Fruit fly (Drosophila melanogaster) whole organism, embryonic: ENCODE measurements around the gene CG14657.

Experiments
- Atf-2 ChIP-seq: fragments of 200-800 bp; sonication (Bioruptor generic); optimal IDR thresholded peaks from 2 replicates; lab custom pipeline; 2016; ENCODE audit warnings: missing biosample characterization, missing genetic modification characterization
- Atf6 ChIP-seq: fragments of 200-800 bp; sonication (Bioruptor generic); IDR thresholded peaks from 2 replicates; pipeline ENCODE4 v1.3.6; 2022; ENCODE audit warnings: missing biosample characterization, missing genetic modification characterization
- CG10147 ChIP-seq: fragments of 200-800 bp; sonication (Bioruptor generic); optimal IDR thresholded peaks from 2 replicates; lab custom pipeline; 2019; ENCODE audit warnings: missing biosample characterization, mild to moderate bottlenecking, missing genetic modification characterization, moderate library complexity
- CG10209 ChIP-seq: fragments of 200-800 bp; sonication (Bioruptor generic); optimal IDR thresholded peaks from 3 replicates; lab custom pipeline; 2017; ENCODE audit warnings: missing biosample characterization, mild to moderate bottlenecking, missing genetic modification characterization, missing genetic modification reagents
- CG11398 ChIP-seq: fragments of 200-800 bp; sonication (Bioruptor generic); optimal IDR thresholded peaks from 2 replicates; lab custom pipeline; 2016; ENCODE audit warnings: missing biosample characterization, missing genetic modification characterization
- CG11504 ChIP-seq: fragments of 200-800 bp; sonication (Bioruptor generic); optimal IDR thresholded peaks from 3 replicates; lab custom pipeline; 2019; ENCODE audit warnings: missing biosample characterization, mild to moderate bottlenecking, missing genetic modification characterization, moderate library complexity
- CG12155 ChIP-seq: fragments of 200-800 bp; sonication (Bioruptor generic); optimal IDR thresholded peaks from 3 replicates; lab custom pipeline; 2016; ENCODE audit warnings: missing biosample characterization, missing genetic modification characterization
- CG13624 ChIP-seq: fragments of 200-800 bp; sonication (Bioruptor generic); optimal IDR thresholded peaks from 2 replicates; lab custom pipeline; 2016; ENCODE audit warnings: missing biosample characterization, missing genetic modification characterization
- CG14860 ChIP-seq: fragments of 200-800 bp; sonication (Bioruptor generic); IDR thresholded peaks from 3 replicates; pipeline ENCODE4 v1.3.6; 2022; ENCODE audit warnings: missing biosample characterization, missing genetic modification characterization; ENCODE audit not compliant: partially characterized antibody
- CG15269 ChIP-seq: fragments of 200-800 bp; sonication (Bioruptor generic); optimal IDR thresholded peaks from 2 replicates; lab custom pipeline; 2018; ENCODE audit warnings: missing biosample characterization, mild to moderate bottlenecking, missing genetic modification characterization, moderate library complexity
- CG1529 ChIP-seq: fragments of 200-800 bp; sonication (Bioruptor generic); optimal IDR thresholded peaks from 3 replicates; lab custom pipeline; 2018; ENCODE audit warnings: missing biosample characterization, missing genetic modification characterization
- CG17802 ChIP-seq: fragments of 200-800 bp; sonication (Bioruptor generic); optimal IDR thresholded peaks from 2 replicates; lab custom pipeline; 2018; ENCODE audit warnings: missing biosample characterization, mild to moderate bottlenecking, missing genetic modification characterization, moderate library complexity
- CG18262 ChIP-seq: fragments of 200-800 bp; optimal IDR thresholded peaks from 3 replicates; lab custom pipeline; 2019; ENCODE audit warnings: missing biosample characterization, mild to moderate bottlenecking, missing genetic modification characterization, moderate library complexity
- CG2889 ChIP-seq: fragments of 200-800 bp; sonication (Bioruptor generic); IDR thresholded peaks from 3 replicates; pipeline ENCODE4 v1.3.6; 2022; ENCODE audit warnings: missing biosample characterization, missing genetic modification characterization
- CG3163 ChIP-seq: fragments of 200-800 bp; sonication (Bioruptor generic); optimal IDR thresholded peaks from 3 replicates; lab custom pipeline; 2016; ENCODE audit warnings: missing biosample characterization, missing genetic modification characterization
- CG32532 ChIP-seq: fragments of 200-800 bp; sonication (Bioruptor generic); IDR thresholded peaks from 2 replicates; pipeline ENCODE4 v1.3.6; 2022; ENCODE audit warnings: missing biosample characterization, missing genetic modification characterization
- CG32767 ChIP-seq: fragments of 200-800 bp; sonication (Bioruptor generic); IDR thresholded peaks from 2 replicates; pipeline ENCODE4 v1.3.6; 2022; ENCODE audit warnings: missing biosample characterization, missing genetic modification characterization
- CG32772 ChIP-seq: fragments of 200-800 bp; sonication (Bioruptor generic); IDR thresholded peaks from 2 replicates; pipeline ENCODE4 v1.3.6; 2022; ENCODE audit warnings: missing biosample characterization, missing genetic modification characterization
- CG34422 ChIP-seq: fragments of 200-800 bp; sonication (Bioruptor generic); IDR thresholded peaks from 3 replicates; pipeline ENCODE4 v1.3.6; 2022; ENCODE audit warnings: missing biosample characterization, missing genetic modification characterization
- CG3838 ChIP-seq: fragments of 200-800 bp; sonication (Bioruptor generic); optimal IDR thresholded peaks from 3 replicates; lab custom pipeline; 2016; ENCODE audit warnings: missing biosample characterization, missing genetic modification characterization
- CG42726 ChIP-seq: fragments of 200-800 bp; sonication (Bioruptor generic); IDR thresholded peaks from 2 replicates; pipeline ENCODE4 v1.3.6; 2022; ENCODE audit warnings: missing biosample characterization, missing genetic modification characterization; ENCODE audit not compliant: partially characterized antibody
- CG4328 ChIP-seq: fragments of 200-800 bp; sonication (Bioruptor generic); optimal IDR thresholded peaks from 3 replicates; lab custom pipeline; 2017; ENCODE audit warnings: missing biosample characterization, missing genetic modification reagents, missing genetic modification characterization
- CG6683 ChIP-seq: fragments of 200-800 bp; sonication (Bioruptor generic); optimal IDR thresholded peaks from 2 replicates; lab custom pipeline; 2017; ENCODE audit warnings: missing biosample characterization, mild to moderate bottlenecking, missing genetic modification characterization, missing genetic modification reagents
- CG8290 ChIP-seq, 3 experiments: fragments of 200-800 bp; sonication (Bioruptor generic); optimal IDR thresholded peaks; 2 replicates each; lab custom pipeline; 2016 to 2019; ENCODE audit warnings: missing biosample characterization in 3 of 3, missing genetic modification characterization in 3 of 3, mild to moderate bottlenecking in 2 of 3, moderate library complexity in 1 of 3
- CG8478 ChIP-seq: fragments of >200 bp; optimal IDR thresholded peaks from 2 replicates; lab custom pipeline; 2018
- Dfd ChIP-seq, 2 experiments: fragments of >200 bp; optimal IDR thresholded peaks; 2 replicates each; lab custom pipeline; 2017; ENCODE audit warnings: missing biosample characterization in 2 of 2, missing genetic modification characterization in 2 of 2
- Fer1 ChIP-seq: fragments of 200-800 bp; sonication (Bioruptor generic); optimal IDR thresholded peaks from 2 replicates; lab custom pipeline; 2017; ENCODE audit warnings: missing biosample characterization, mild to moderate bottlenecking, missing genetic modification characterization
- Hey ChIP-seq: fragments of 200-800 bp; sonication (Bioruptor generic); optimal IDR thresholded peaks from 3 replicates; lab custom pipeline; 2018; ENCODE audit warnings: missing biosample characterization, mild to moderate bottlenecking, missing genetic modification characterization
- MTF-1 ChIP-seq: fragments of 200-800 bp; sonication (Bioruptor generic); optimal IDR thresholded peaks from 2 replicates; lab custom pipeline; 2018; ENCODE audit warnings: missing biosample characterization, mild to moderate bottlenecking, missing genetic modification characterization, borderline replicate concordance
- Mad ChIP-seq: fragments of 200-800 bp; sonication (Bioruptor generic); optimal IDR thresholded peaks from 2 replicates; lab custom pipeline; 2016; ENCODE audit warnings: missing biosample characterization, missing genetic modification characterization
- Myb ChIP-seq: fragments of 200-800 bp; sonication (Bioruptor generic); optimal IDR thresholded peaks from 2 replicates; lab custom pipeline; 2016; ENCODE audit warnings: missing biosample characterization, missing genetic modification characterization
- Optix ChIP-seq: fragments of 200-800 bp; sonication (Bioruptor generic); IDR thresholded peaks from 3 replicates; pipeline ENCODE4 v1.3.6; 2022; ENCODE audit warnings: missing biosample characterization, missing genetic modification characterization
- Poxn ChIP-seq: fragments of 200-800 bp; sonication (Bioruptor generic); IDR thresholded peaks from 2 replicates; pipeline ENCODE4 v1.3.6; 2022; ENCODE audit warnings: missing biosample characterization, missing genetic modification characterization
- abd-A ChIP-seq: fragments of 200-800 bp; sonication (Bioruptor generic); optimal IDR thresholded peaks from 3 replicates; lab custom pipeline; 2019; ENCODE audit warnings: missing biosample characterization, mild to moderate bottlenecking, missing genetic modification characterization, moderate library complexity
- bowl ChIP-seq: fragments of 200-800 bp; sonication (Bioruptor generic); IDR thresholded peaks from 2 replicates; pipeline ENCODE4 v1.3.6; 2022; ENCODE audit warnings: missing biosample characterization, missing genetic modification characterization
- chif ChIP-seq, 2 experiments: fragments of 200-800 bp; sonication (Bioruptor generic); optimal IDR thresholded peaks; 3 replicates each; lab custom pipeline; 2016; ENCODE audit warnings: missing biosample characterization in 2 of 2, missing genetic modification characterization in 2 of 2
- fd3F ChIP-seq: fragments of 200-800 bp; sonication (Bioruptor generic); optimal IDR thresholded peaks from 2 replicates; lab custom pipeline; 2018; ENCODE audit warnings: missing biosample characterization, mild to moderate bottlenecking, missing genetic modification characterization, moderate library complexity
- her ChIP-seq: fragments of 200-800 bp; sonication (Bioruptor generic); optimal IDR thresholded peaks from 2 replicates; lab custom pipeline; 2016; ENCODE audit warnings: missing biosample characterization, missing genetic modification characterization
- kay ChIP-seq: fragments of 200-800 bp; sonication (Bioruptor generic); optimal IDR thresholded peaks from 2 replicates; lab custom pipeline; 2016; ENCODE audit warnings: missing biosample characterization, missing genetic modification characterization
- lmd ChIP-seq: fragments of 200-800 bp; sonication (Bioruptor generic); IDR thresholded peaks from 2 replicates; pipeline ENCODE4 v1.3.6; 2022; ENCODE audit warnings: missing biosample characterization, missing genetic modification characterization
- lov ChIP-seq, 2 experiments: fragments of 200-800 bp in 1 of 2; fragments of >200 bp in 1 of 2; sonication (Bioruptor generic) in 1 of 2; IDR thresholded peaks in 1 of 2; optimal IDR thresholded peaks in 1 of 2; 2 replicates in 1 of 2; 3 replicates in 1 of 2; pipeline versions ENCODE4 v1.3.6 to Lab custom; 2017 to 2022; ENCODE audit warnings: missing biosample characterization in 1 of 2, missing genetic modification characterization in 1 of 2
- luna ChIP-seq: fragments of 200-800 bp; sonication (Bioruptor generic); optimal IDR thresholded peaks from 2 replicates; lab custom pipeline; 2016; ENCODE audit warnings: missing biosample characterization, missing genetic modification characterization
- mld ChIP-seq: fragments of 200-800 bp; sonication (Bioruptor generic); IDR thresholded peaks from 3 replicates; pipeline ENCODE4 v1.3.6; 2022; ENCODE audit warnings: missing biosample characterization, missing genetic modification characterization; ENCODE audit not compliant: partially characterized antibody
- nom ChIP-seq: fragments of 200-800 bp; sonication (Bioruptor generic); optimal IDR thresholded peaks from 2 replicates; lab custom pipeline; 2017; ENCODE audit warnings: missing biosample characterization, missing genetic modification characterization, mild to moderate bottlenecking, moderate library complexity, missing genetic modification reagents
- pzg ChIP-seq: fragments of 200-800 bp; sonication (Bioruptor generic); optimal IDR thresholded peaks from 3 replicates; lab custom pipeline; 2018; ENCODE audit warnings: missing biosample characterization, mild to moderate bottlenecking, missing genetic modification characterization, moderate library complexity
- sc ChIP-seq, 3 experiments: fragments of >200 bp in 2 of 3; fragments of 200-800 bp in 1 of 3; sonication (Bioruptor generic) in 1 of 3; optimal IDR thresholded peaks; 2 replicates in 2 of 3; 3 replicates in 1 of 3; lab custom pipeline; 2017; ENCODE audit warnings: mild to moderate bottlenecking in 1 of 3, missing biosample characterization in 1 of 3, missing genetic modification characterization in 1 of 3, missing genetic modification reagents in 1 of 3
- slp2 ChIP-seq: fragments of 200-800 bp; sonication (Bioruptor generic); optimal IDR thresholded peaks from 2 replicates; lab custom pipeline; 2016; ENCODE audit warnings: missing biosample characterization, missing genetic modification characterization
- wdn ChIP-seq: fragments of 200-800 bp; sonication (Bioruptor generic); IDR thresholded peaks from 2 replicates; pipeline ENCODE4 v1.3.6; 2022; ENCODE audit warnings: missing biosample characterization, missing genetic modification characterization
- wek ChIP-seq: fragments of 200-800 bp; sonication (Bioruptor generic); optimal IDR thresholded peaks from 3 replicates; lab custom pipeline; 2018; ENCODE audit warnings: missing biosample characterization, mild to moderate bottlenecking, missing genetic modification characterization, moderate library complexity
- zfh1 ChIP-seq: fragments of 200-800 bp; sonication (Bioruptor generic); IDR thresholded peaks from 3 replicates; pipeline ENCODE4 v1.3.6; 2022; ENCODE audit warnings: missing biosample characterization, missing genetic modification characterization

Gene CG14657

dm6 chr3R:4846787-4847186 lies 25.6 kb upstream of the CG14657 start (continued):
- TF ChIP-seq Optix (GFP tag; lab: Robert Waterston, UW) (peak; percentile 48; the same call in 2 of the 3 replicates), wek (no peak), CG32532 (GFP tag; lab: Robert Waterston, UW) (no peak), CG1529 (peak; percentile 37), CG18262 (tag; lab: Kevin White, UChicago) (peak; percentile 75), pzg (GFP tag; lab: Kevin White, UChicago) (no peak), chif (GFP tag; optimal IDR thresholded peaks at IDR 0.05; lab: Kevin White, UChicago) (peak in 1 of 2 experiments; percentile 54), nom (GFP tag; lab: Kevin White, UChicago) (no peak), lmd (GFP tag; lab: Robert Waterston, UW) (no peak), mld (GFP tag; lab: Robert Waterston, UW) (no peak), CG10209 (peak; percentile 6), CG34422 (GFP tag; lab: Robert Waterston, UW) (no peak), CG3163 (no peak), CG15269 (tag; lab: Kevin White, UChicago) (no peak), CG11398 (GFP tag; lab: Kevin White, UChicago) (no peak), CG2889 (GFP tag; lab: Robert Waterston, UW) (no peak), fd3F (GFP tag; lab: Kevin White, UChicago) (no peak), CG6683 (GFP tag; lab: Kevin White, UChicago) (no peak), slp2 (GFP tag; lab: Kevin White, UChicago) (peak; percentile 17), CG32772 (GFP tag; lab: Robert Waterston, UW) (peak; percentile 35; the same call in 1 of the 2 replicates), wdn (GFP tag; lab: Robert Waterston, UW) (no peak), CG17802 (peak; percentile 32), Hey (tag; lab: Kevin White, UChicago) (no peak), CG13624 (GFP tag; lab: Kevin White, UChicago) (no peak), Atf6 (0 out of 2 replicates have a peak, but pooled peaks have one; percentile 22), Atf-2 (GFP tag; lab: Kevin White, UChicago) (peak; percentile 7), Myb (no peak), CG11504 (no peak), CG12155 (GFP tag; lab: Kevin White, UChicago) (no peak), kay (GFP tag; lab: Kevin White, UChicago) (no peak), CG32767 (GFP tag; lab: Robert Waterston, UW) (no peak), abd-A (tag; lab: Kevin White, UChicago) (peak; percentile 52), Fer1 (GFP tag; lab: Kevin White, UChicago) (no peak), CG10147 (no peak), luna (GFP tag; lab: Kevin White, UChicago) (no peak), her (GFP tag; lab: Kevin White, UChicago) (no peak), MTF-1 (GFP tag; lab: Kevin White, UChicago) (no peak), CG8478 (lab: Kevin White, UChicago) (no peak), Mad (GFP tag; lab: Kevin White, UChicago) (no peak), CG42726 (GFP tag; lab: Robert Waterston, UW) (no peak), zfh1 (GFP tag; lab: Robert Waterston, UW) (peak; percentile 60; the same call in 2 of the 3 replicates), lov (optimal IDR thresholded peaks at IDR 0.05; lab: Kevin White, UChicago) (no peak), lov (GFP tag; IDR thresholded peaks at IDR 0.05; lab: Robert Waterston, UW) (0 out of 3 replicates have a peak, but pooled peaks have one; percentile 40), CG8290 (GFP tag; optimal IDR thresholded peaks at IDR 0.05; lab: Kevin White, UChicago) (no peak), CG8290 (tag; optimal IDR thresholded peaks at IDR 0.05; lab: Kevin White, UChicago) (no peak), Dfd (GFP tag; optimal IDR thresholded peaks at IDR 0.05; lab: Kevin White, UChicago) (no peak), bowl (GFP tag; lab: Robert Waterston, UW) (no peak), CG3838 (no peak), CG4328 (GFP tag; lab: Kevin White, UChicago) (no peak), Poxn (GFP tag; lab: Robert Waterston, UW) (no peak), sc (optimal IDR thresholded peaks at IDR 0.05; lab: Kevin White, UChicago) (no peak), sc (GFP tag; optimal IDR thresholded peaks at IDR 0.05; lab: Kevin White, UChicago) (peak; percentile 41), CG14860 (no peak)
